Worm (Caenorhabditis elegans): ENCODE data around the gene B0024.4.

ce11 chrV:10247673-10248239, 49.4 kb upstream of the B0024.4 start:
- TF ChIP-seq him-1 (tag; optimal IDR thresholded peaks at IDR 0.05) = no peak
- TF ChIP-seq W03F9.2 (tag; optimal IDR thresholded peaks at IDR 0.05) = no peak
